Worm (Caenorhabditis elegans) whole organism, L3 larva: ENCODE data around the gene clec-126.

Experiments used
- elt-1 ChIP-seq: fragments of 150-350 bp; optimal IDR thresholded peaks from 2 replicates; lab custom pipeline; 2014; ENCODE audit warnings: missing biosample characterization, missing genetic modification characterization
- mml-1 ChIP-seq: fragments of 150-350 bp; sonication (generic microtip); optimal IDR thresholded peaks from 3 replicates; lab custom pipeline; 2014; ENCODE audit warnings: missing biosample characterization, missing genetic modification characterization
- nhr-12 ChIP-seq: fragments of 150-350 bp; optimal IDR thresholded peaks from 2 replicates; lab custom pipeline; 2014; ENCODE audit warnings: missing biosample characterization, missing genetic modification characterization
- pqm-1 ChIP-seq: fragments of 150-350 bp; optimal IDR thresholded peaks from 2 replicates; lab custom pipeline; 2017; ENCODE audit warnings: missing biosample characterization, missing genetic modification characterization, inconsistent platforms
- skn-1 ChIP-seq: fragments of 150-350 bp; optimal IDR thresholded peaks from 2 replicates; lab custom pipeline; 2014; ENCODE audit warnings: missing biosample characterization, missing genetic modification characterization

DNA sequence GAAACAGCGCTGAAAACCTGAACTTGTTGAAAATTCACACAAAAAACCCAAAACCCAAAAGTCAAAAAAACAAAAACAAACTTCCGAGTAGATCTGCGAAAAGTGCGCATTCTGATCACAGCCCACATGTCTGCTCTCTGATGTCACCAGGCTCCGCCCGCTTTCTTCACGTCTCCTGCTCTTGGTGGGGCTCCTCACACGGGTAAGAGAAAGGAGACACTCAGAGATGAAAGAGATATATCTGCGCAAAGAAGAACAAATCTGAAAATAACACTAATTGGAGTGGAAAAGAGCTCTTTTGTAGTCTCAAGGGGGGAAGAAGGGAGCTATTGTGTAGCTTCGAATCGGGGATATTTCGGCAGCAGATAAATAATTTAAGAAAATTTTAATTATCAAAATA lies 9.0 kb downstream of the clec-126 start, which contains the start of gene ncs-6:
- TF ChIP-seq skn-1 (tag; lab: Kevin White, UChicago) (no peak), pqm-1 (tag; lab: Kevin White, UChicago) (no peak), nhr-12 (tag; lab: Kevin White, UChicago) (no peak), mml-1 (tag; lab: Kevin White, UChicago) (no peak), elt-1 (no peak)
